Fruit fly (Drosophila melanogaster): Measurements from ENCODE around the gene CG13067.

- TF ChIP-seq usp (GFP tag; optimal IDR thresholded peaks at IDR 0.05) (no peak), psq (optimal IDR thresholded peaks at IDR 0.05) (no peak), Dll (optimal IDR thresholded peaks at IDR 0.05) (no peak), EcR (GFP tag; optimal IDR thresholded peaks at IDR 0.05) (no peak), CG8478 (optimal IDR thresholded peaks at IDR 0.05) (no peak), pan (optimal IDR thresholded peaks at IDR 0.05) (no peak)
Measured at dm6 chr3L:16225175-16225574, 45.9 kb upstream of the CG13067 start.
